Fruit fly (Drosophila melanogaster) whole organism, embryonic: ENCODE results near the gene spg.

Experiments used
- Asciz ChIP-seq: fragments of 200-800 bp; sonication (Bioruptor generic); optimal IDR thresholded peaks from 2 replicates; lab custom pipeline; 2017; ENCODE audit warnings: missing biosample characterization, mild to moderate bottlenecking, missing genetic modification characterization, missing genetic modification reagents
- CG11093 ChIP-seq: fragments of 200-800 bp; sonication (Bioruptor generic); IDR thresholded peaks from 3 replicates; pipeline ENCODE4 v1.3.6; 2022; ENCODE audit warnings: missing biosample characterization, missing genetic modification characterization
- CG11247 ChIP-seq: fragments of 200-800 bp; sonication (Bioruptor generic); IDR thresholded peaks from 2 replicates; pipeline ENCODE4 v1.3.6; 2022; ENCODE audit warnings: missing biosample characterization, missing genetic modification characterization
- CG1233 ChIP-seq: fragments of 200-800 bp; sonication (Bioruptor generic); optimal IDR thresholded peaks from 4 replicates; lab custom pipeline; 2018; ENCODE audit warnings: missing biosample characterization, mild to moderate bottlenecking, missing genetic modification characterization
- CG15269 ChIP-seq: fragments of 200-800 bp; sonication (Bioruptor generic); optimal IDR thresholded peaks from 2 replicates; lab custom pipeline; 2018; ENCODE audit warnings: missing biosample characterization, mild to moderate bottlenecking, missing genetic modification characterization, moderate library complexity
- CG1603 ChIP-seq: fragments of 200-800 bp; sonication (Bioruptor generic); optimal IDR thresholded peaks from 2 replicates; lab custom pipeline; 2019; ENCODE audit warnings: missing biosample characterization, mild to moderate bottlenecking, missing genetic modification characterization, moderate library complexity
- CG2875 ChIP-seq: fragments of 200-800 bp; sonication (Bioruptor generic); optimal IDR thresholded peaks from 2 replicates; lab custom pipeline; 2017; ENCODE audit warnings: missing biosample characterization, mild to moderate bottlenecking, missing genetic modification characterization, missing genetic modification reagents
- CG2889 ChIP-seq: fragments of 200-800 bp; sonication (Bioruptor generic); IDR thresholded peaks from 3 replicates; pipeline ENCODE4 v1.3.6; 2022; ENCODE audit warnings: missing biosample characterization, missing genetic modification characterization
- CG34422 ChIP-seq: fragments of 200-800 bp; sonication (Bioruptor generic); IDR thresholded peaks from 3 replicates; pipeline ENCODE4 v1.3.6; 2022; ENCODE audit warnings: missing biosample characterization, missing genetic modification characterization
- CG3847 ChIP-seq: fragments of 200-800 bp; sonication (Bioruptor generic); IDR thresholded peaks from 2 replicates; pipeline ENCODE4 v1.3.6; 2022; ENCODE audit warnings: missing biosample characterization, missing genetic modification characterization
- CG4707 ChIP-seq: fragments of 200-800 bp; sonication (Bioruptor generic); optimal IDR thresholded peaks from 2 replicates; lab custom pipeline; 2018; ENCODE audit warnings: missing biosample characterization, mild to moderate bottlenecking, missing genetic modification characterization, moderate library complexity
- CG6854 ChIP-seq: fragments of 200-800 bp; sonication (Bioruptor generic); optimal IDR thresholded peaks from 3 replicates; lab custom pipeline; 2017; ENCODE audit warnings: missing biosample characterization, mild to moderate bottlenecking, missing genetic modification characterization
- Doc3 ChIP-seq: fragments of 200-800 bp; sonication (Bioruptor generic); IDR thresholded peaks from 3 replicates; pipeline ENCODE4 v1.3.6; 2022; ENCODE audit warnings: missing biosample characterization, missing genetic modification characterization; ENCODE audit not compliant: partially characterized antibody
- Elba2 ChIP-seq: fragments of 200-800 bp; sonication (Bioruptor generic); optimal IDR thresholded peaks from 3 replicates; lab custom pipeline; 2016; ENCODE audit warnings: missing biosample characterization, missing genetic modification characterization
- HmgD ChIP-seq: fragments of 200-800 bp; sonication (Bioruptor generic); optimal IDR thresholded peaks from 3 replicates; lab custom pipeline; 2016; ENCODE audit warnings: missing biosample characterization, missing genetic modification characterization
- Hmr ChIP-seq: fragments of 200-800 bp; sonication (Bioruptor generic); optimal IDR thresholded peaks from 3 replicates; lab custom pipeline; 2017; ENCODE audit warnings: mild to moderate bottlenecking, missing biosample characterization, missing genetic modification reagents, missing genetic modification characterization
- MBD-R2 ChIP-seq: fragments of 200-800 bp; sonication (Bioruptor generic); IDR thresholded peaks from 2 replicates; pipeline ENCODE4 v1.3.6; 2022; ENCODE audit warnings: missing biosample characterization, missing genetic modification characterization
- PHDP ChIP-seq: fragments of 200-800 bp; sonication (Bioruptor generic); optimal IDR thresholded peaks from 3 replicates; lab custom pipeline; 2018; ENCODE audit warnings: missing biosample characterization, mild to moderate bottlenecking, missing genetic modification characterization, moderate library complexity
- amos ChIP-seq: fragments of 200-800 bp; sonication (Bioruptor generic); IDR thresholded peaks from 2 replicates; pipeline ENCODE4 v1.3.6; 2022; ENCODE audit warnings: missing biosample characterization, missing genetic modification characterization; ENCODE audit not compliant: partially characterized antibody
- ara ChIP-seq: fragments of 200-800 bp; sonication (Bioruptor generic); IDR thresholded peaks from 2 replicates; pipeline ENCODE4 v1.3.6; 2022; ENCODE audit warnings: missing biosample characterization, missing genetic modification characterization
- chm ChIP-seq: fragments of 200-800 bp; sonication (Bioruptor generic); IDR thresholded peaks from 2 replicates; pipeline ENCODE4 v1.3.6; 2022; ENCODE audit warnings: missing biosample characterization, missing genetic modification characterization
- croc ChIP-seq: fragments of 200-800 bp; sonication (Bioruptor generic); conservative IDR thresholded peaks from 3 replicates; pipeline ENCODE4 v1.3.6; 2022; ENCODE audit warnings: missing biosample characterization, missing genetic modification characterization
- dm ChIP-seq: fragments of 200-800 bp; sonication (Bioruptor generic); optimal IDR thresholded peaks from 3 replicates; lab custom pipeline; 2016; ENCODE audit warnings: missing biosample characterization, missing genetic modification characterization
- esg ChIP-seq: fragments of 200-800 bp; sonication (Bioruptor generic); conservative IDR thresholded peaks from 2 replicates; pipeline ENCODE4 v1.3.6; 2022; ENCODE audit warnings: missing biosample characterization, missing genetic modification characterization
- eve ChIP-seq, 2 experiments: fragments of >200 bp; optimal IDR thresholded peaks; 2 replicates each; lab custom pipeline; 2017; ENCODE audit warnings: missing biosample characterization in 2 of 2, missing genetic modification characterization in 2 of 2
- fd96Cb ChIP-seq: fragments of 200-800 bp; sonication (Bioruptor generic); optimal IDR thresholded peaks from 2 replicates; lab custom pipeline; 2018; ENCODE audit warnings: missing biosample characterization, mild to moderate bottlenecking, missing genetic modification characterization, moderate library complexity
- hkb ChIP-seq, 2 experiments: fragments of 200-800 bp in 1 of 2; fragments of >200 bp in 1 of 2; sonication (Bioruptor generic) in 1 of 2; IDR thresholded peaks in 1 of 2; optimal IDR thresholded peaks in 1 of 2; 2 replicates each; pipeline versions ENCODE4 v1.3.6 to Lab custom; 2017 to 2022; ENCODE audit warnings: missing biosample characterization in 1 of 2, missing genetic modification characterization in 1 of 2
- kay ChIP-seq: fragments of 200-800 bp; sonication (Bioruptor generic); optimal IDR thresholded peaks from 2 replicates; lab custom pipeline; 2016; ENCODE audit warnings: missing biosample characterization, missing genetic modification characterization
- lola ChIP-seq, 3 experiments: fragments of >200 bp in 2 of 3; fragments of 200-800 bp in 1 of 3; sonication (Bioruptor generic) in 1 of 3; optimal IDR thresholded peaks; 2 replicates each; lab custom pipeline; 2017 to 2019; ENCODE audit warnings: missing biosample characterization in 3 of 3, missing genetic modification characterization in 3 of 3, mild to moderate bottlenecking in 1 of 3, moderate library complexity in 1 of 3
- lov ChIP-seq, 2 experiments: fragments of 200-800 bp in 1 of 2; fragments of >200 bp in 1 of 2; sonication (Bioruptor generic) in 1 of 2; IDR thresholded peaks in 1 of 2; optimal IDR thresholded peaks in 1 of 2; 2 replicates in 1 of 2; 3 replicates in 1 of 2; pipeline versions ENCODE4 v1.3.6 to Lab custom; 2017 to 2022; ENCODE audit warnings: missing biosample characterization in 1 of 2, missing genetic modification characterization in 1 of 2
- nerfin-2 ChIP-seq: fragments of 200-800 bp; sonication (Bioruptor generic); IDR thresholded peaks from 2 replicates; pipeline ENCODE4 v1.3.6; 2022; ENCODE audit warnings: missing biosample characterization, missing genetic modification characterization; ENCODE audit not compliant: partially characterized antibody
- odd ChIP-seq: fragments of 200-800 bp; sonication (Bioruptor generic); optimal IDR thresholded peaks from 2 replicates; lab custom pipeline; 2017; ENCODE audit warnings: missing biosample characterization, mild to moderate bottlenecking, missing genetic modification characterization
- rib ChIP-seq: fragments of 200-800 bp; sonication (Bioruptor generic); IDR thresholded peaks from 2 replicates; pipeline ENCODE4 v1.3.6; 2022; ENCODE audit warnings: missing biosample characterization, missing genetic modification characterization
- sens-2 ChIP-seq: fragments of 200-800 bp; sonication (Bioruptor generic); IDR thresholded peaks from 2 replicates; pipeline ENCODE4 v1.3.6; 2022; ENCODE audit warnings: missing biosample characterization, missing genetic modification characterization
- shn ChIP-seq: fragments of 200-800 bp; sonication (Bioruptor generic); optimal IDR thresholded peaks from 3 replicates; lab custom pipeline; 2016; ENCODE audit warnings: missing biosample characterization, missing genetic modification characterization
- stc ChIP-seq: fragments of 200-800 bp; sonication (Bioruptor generic); IDR thresholded peaks from 2 replicates; pipeline ENCODE4 v1.3.6; 2022; ENCODE audit warnings: missing biosample characterization, missing genetic modification characterization
- tin ChIP-seq: fragments of 200-800 bp; sonication (Bioruptor generic); optimal IDR thresholded peaks from 3 replicates; lab custom pipeline; 2016; ENCODE audit warnings: missing biosample characterization, missing genetic modification characterization
- trh ChIP-seq: fragments of 200-800 bp; sonication (Bioruptor generic); optimal IDR thresholded peaks from 2 replicates; lab custom pipeline; 2016; ENCODE audit warnings: missing biosample characterization, missing genetic modification characterization
- vnd ChIP-seq: fragments of 200-800 bp; sonication (Bioruptor generic); IDR thresholded peaks from 3 replicates; pipeline ENCODE4 v1.3.6; 2022; ENCODE audit warnings: missing biosample characterization, missing genetic modification characterization; ENCODE audit not compliant: partially characterized antibody
- yki ChIP-seq: fragments of >200 bp; optimal IDR thresholded peaks from 3 replicates; lab custom pipeline; 2018

Gene spg

DNA sequence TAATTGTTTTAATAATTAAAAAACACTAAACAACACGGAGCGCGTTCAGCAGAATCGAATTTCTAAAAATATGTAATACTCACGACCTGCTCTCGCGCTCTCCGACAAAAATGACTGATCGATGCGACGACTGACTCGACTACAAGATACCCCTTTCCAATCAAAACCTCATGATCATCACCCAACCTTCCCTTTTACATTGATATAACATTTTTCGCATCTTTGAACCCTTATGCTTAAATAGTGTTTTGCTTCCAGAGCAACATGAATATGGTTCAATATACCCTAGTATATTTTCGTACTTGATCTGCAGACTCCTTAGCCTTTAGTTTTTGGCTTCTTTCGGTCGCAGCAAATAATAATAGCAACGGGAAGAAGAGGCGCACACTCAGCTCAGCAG is 66.7 kb downstream of the spg start (continued):
- TF ChIP-seq CG34422 (GFP tag; lab: Robert Waterston, UW) (peak; percentile 78; the same call in 2 of the 3 replicates), lov (optimal IDR thresholded peaks at IDR 0.05; lab: Kevin White, UChicago) (no peak), lov (GFP tag; IDR thresholded peaks at IDR 0.05; lab: Robert Waterston, UW) (no peak), esg (GFP tag; lab: Robert Waterston, UW) (peak; percentile 72; the same call in 1 of the 2 replicates), Asciz (GFP tag; lab: Kevin White, UChicago) (peak; percentile 48), Hmr (peak; percentile 51), Doc3 (GFP tag; lab: Robert Waterston, UW) (no peak), PHDP (peak; percentile 73), fd96Cb (tag; lab: Kevin White, UChicago) (peak; percentile 71), HmgD (GFP tag; lab: Kevin White, UChicago) (no peak), amos (no peak), ara (peak; percentile 89), hkb (optimal IDR thresholded peaks at IDR 0.05; lab: Kevin White, UChicago) (no peak), hkb (GFP tag; IDR thresholded peaks at IDR 0.05; lab: Robert Waterston, UW) (peak; percentile 82), CG2875 (GFP tag; lab: Kevin White, UChicago) (peak; percentile 43), nerfin-2 (GFP tag; lab: Robert Waterston, UW) (no peak), stc (GFP tag; lab: Robert Waterston, UW) (peak; percentile 80), MBD-R2 (GFP tag; lab: Robert Waterston, UW) (peak; percentile 25; the same call in 1 of the 2 replicates), CG6854 (peak; percentile 43), shn (peak; percentile 58), CG11093 (peak; percentile 70; the same call in 1 of the 3 replicates), eve (GFP tag; optimal IDR thresholded peaks at IDR 0.05; lab: Kevin White, UChicago) (no peak), CG1603 (tag; lab: Kevin White, UChicago) (peak; percentile 90), yki (lab: Kevin White, UChicago) (no peak), lola (GFP tag; optimal IDR thresholded peaks at IDR 0.05; lab: Kevin White, UChicago) (no peak), croc (GFP tag; lab: Robert Waterston, UW) (peak; percentile 64; the same call in 1 of the 3 replicates), CG2889 (GFP tag; lab: Robert Waterston, UW) (0 out of 3 replicates have a peak, but pooled peaks have one; percentile 57), CG11247 (GFP tag; lab: Robert Waterston, UW) (peak; percentile 65), rib (GFP tag; lab: Robert Waterston, UW) (peak; percentile 47; the same call in 1 of the 2 replicates), vnd (no peak), Elba2 (GFP tag; lab: Kevin White, UChicago) (no peak), trh (GFP tag; lab: Kevin White, UChicago) (peak; percentile 15), CG4707 (GFP tag; lab: Kevin White, UChicago) (peak; percentile 3)

dm6 chr3R:28913039-28913438 is 68.0 kb downstream of the spg start:
- TF ChIP-seq chm (GFP tag; lab: Robert Waterston, UW) (no peak), dm (GFP tag; lab: Kevin White, UChicago) (no peak), sens-2 (GFP tag; lab: Robert Waterston, UW) (no peak), kay (GFP tag; lab: Kevin White, UChicago) (no peak), tin (no peak), CG1233 (GFP tag; lab: Kevin White, UChicago) (no peak), odd (no peak), CG15269 (tag; lab: Kevin White, UChicago) (no peak), CG3847 (no peak)
